ENCODE assay signal across 5 fruit fly cellular contexts in the genomic region with DNA sequence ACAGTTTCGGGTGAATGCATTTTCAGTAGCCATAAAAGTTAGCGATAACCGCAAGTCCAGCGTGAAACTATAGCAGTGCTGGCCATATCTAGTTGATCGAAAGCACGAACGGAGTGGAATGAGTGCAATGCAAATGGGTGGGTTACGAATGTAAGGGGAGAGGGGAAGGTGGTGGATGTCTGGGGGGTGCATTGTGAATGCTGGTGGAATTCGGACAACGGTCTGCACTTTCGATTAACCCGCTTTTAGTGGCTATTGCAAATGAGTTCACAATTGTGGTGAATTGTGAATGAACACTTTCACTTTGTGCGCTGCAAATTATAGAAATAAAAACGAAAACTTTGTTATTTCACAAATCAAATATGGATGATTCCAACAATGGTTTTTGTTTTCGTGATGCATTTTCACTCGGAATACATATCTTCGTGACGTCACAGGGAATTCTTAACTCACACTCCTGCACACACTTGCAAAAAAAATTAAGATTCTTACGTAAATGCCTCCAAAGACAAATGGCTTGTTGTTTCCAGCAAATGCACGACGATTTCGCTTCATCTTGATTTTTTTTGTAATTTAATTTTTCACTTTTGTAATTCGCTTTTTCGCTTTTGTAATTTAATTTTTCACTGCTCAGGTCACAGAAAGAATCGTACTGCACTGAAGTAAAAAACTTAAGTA.
A peak's percentile ranks its signal among the peaks of the same experiment; 100 is the strongest.
TF ChIP-seq lines count a peak whose summit lies in the region.

Gene DIP1 (minus strand): TSS at position 667 of the 678 bp plus-strand sequence.

- TF ChIP-seq CTCF in whole organism, embryonic (GFP tag; optimal IDR thresholded peaks at IDR 0.05; lab: Kevin White, UChicago) = no peak

TF ChIP-seq in whole organism, adult, 20 proteins besides CTCF, POLR2A, EP300 and RAD21 (continues in another document):
- TF ChIP-seq tj (GFP tag; optimal IDR thresholded peaks at IDR 0.05; lab: Kevin White, UChicago) (peak; percentile 68), CG33017 (tag; optimal IDR thresholded peaks at IDR 0.05; lab: Kevin White, UChicago) (no peak), CG7045 (GFP tag; optimal IDR thresholded peaks at IDR 0.05; lab: Kevin White, UChicago) (no peak), pad (GFP tag; optimal IDR thresholded peaks at IDR 0.05; lab: Kevin White, UChicago) (no peak), Clk (GFP tag; optimal IDR thresholded peaks at IDR 0.05; lab: Kevin White, UChicago) (no peak), Crg-1 (GFP tag; optimal IDR thresholded peaks at IDR 0.05; lab: Kevin White, UChicago) (no peak), CG7101 (tag; optimal IDR thresholded peaks at IDR 0.05; lab: Kevin White, UChicago) (peak; percentile 17), CG1620 (GFP tag; optimal IDR thresholded peaks at IDR 0.05; lab: Kevin White, UChicago) (no peak), cic (GFP tag; optimal IDR thresholded peaks at IDR 0.05; lab: Kevin White, UChicago) (no peak), kay (GFP tag; lab: Kevin White, UChicago; ENCODE audit: borderline replicate concordance) (no peak), CG12768 (GFP tag; optimal IDR thresholded peaks at IDR 0.05; lab: Kevin White, UChicago) (peak; percentile 37), cnc (optimal IDR thresholded peaks at IDR 0.05; lab: Kevin White, UChicago) (no peak), Hr96 (GFP tag; optimal IDR thresholded peaks at IDR 0.05; lab: Kevin White, UChicago) (peak; percentile 40), CG14711 (tag; optimal IDR thresholded peaks at IDR 0.05; lab: Kevin White, UChicago) (peak; percentile 37), CG11617 (GFP tag; optimal IDR thresholded peaks at IDR 0.05; lab: Kevin White, UChicago) (no peak), ovo (GFP tag; optimal IDR thresholded peaks at IDR 0.05; lab: Kevin White, UChicago) (peak; percentile 12), bab1 (GFP tag; optimal IDR thresholded peaks at IDR 0.05; lab: Kevin White, UChicago) (peak; percentile 55)

TF ChIP-seq in whole organism, embryonic, 481 proteins besides CTCF, POLR2A, EP300 and RAD21 (continues in another document):
- TF ChIP-seq mirr (GFP tag; optimal IDR thresholded peaks at IDR 0.05; lab: Kevin White, UChicago) = no peak
- no peak for TF ChIP-seq CG32532 (GFP tag; IDR thresholded peaks at IDR 0.05; lab: Robert Waterston, UW)
- no peak for TF ChIP-seq CG10366 (GFP tag; IDR thresholded peaks at IDR 0.05; lab: Robert Waterston, UW)
- peak; percentile 29 for TF ChIP-seq Xbp1 (GFP tag; optimal IDR thresholded peaks at IDR 0.05; lab: Kevin White, UChicago)
- no peak for TF ChIP-seq caup (GFP tag; optimal IDR thresholded peaks at IDR 0.05; lab: Kevin White, UChicago; ENCODE audit: severe bottlenecking)
- peak; percentile 35 for TF ChIP-seq ATbp (GFP tag; optimal IDR thresholded peaks at IDR 0.05; lab: Kevin White, UChicago)
- TF ChIP-seq yki (optimal IDR thresholded peaks at IDR 0.05; lab: Kevin White, UChicago) = no peak
- peak; percentile 34; the same call in 1 of the 2 replicates for TF ChIP-seq CG31441 (GFP tag; IDR thresholded peaks at IDR 0.05; lab: Robert Waterston, UW)
- no peak for TF ChIP-seq CG8359 (GFP tag; optimal IDR thresholded peaks at IDR 0.05; lab: Kevin White, UChicago; ENCODE audit: borderline replicate concordance)
- no peak for TF ChIP-seq H2.0 (GFP tag; IDR thresholded peaks at IDR 0.05; lab: Robert Waterston, UW)
- TF ChIP-seq repo (GFP tag; optimal IDR thresholded peaks at IDR 0.05; lab: Kevin White, UChicago) = no peak
- no peak for TF ChIP-seq trem (tag; optimal IDR thresholded peaks at IDR 0.05; lab: Kevin White, UChicago)
- 0 out of 2 replicates have a peak, but pooled peaks have one; percentile 25 for TF ChIP-seq Ptx1 (GFP tag; IDR thresholded peaks at IDR 0.05; lab: Robert Waterston, UW)
- no peak for TF ChIP-seq Neu2 (GFP tag; optimal IDR thresholded peaks at IDR 0.05; lab: Kevin White, UChicago; ENCODE audit: borderline replicate concordance)
- TF ChIP-seq slp2 (GFP tag; optimal IDR thresholded peaks at IDR 0.05; lab: Kevin White, UChicago) = no peak
- TF ChIP-seq ind (GFP tag; optimal IDR thresholded peaks at IDR 0.05; lab: Kevin White, UChicago) = no peak

TF ChIP-seq in whole organism, prepupa, 60 proteins besides CTCF, POLR2A, EP300 and RAD21 (continues in another document):
- TF ChIP-seq Sox102F (GFP tag; optimal IDR thresholded peaks at IDR 0.05; lab: Kevin White, UChicago) (peak; percentile 83), vri (GFP tag; optimal IDR thresholded peaks at IDR 0.05; lab: Kevin White, UChicago) (peak; percentile 78), CG3032 (tag; optimal IDR thresholded peaks at IDR 0.05; lab: Kevin White, UChicago) (peak; percentile 7), topi (GFP tag; optimal IDR thresholded peaks at IDR 0.05; lab: Kevin White, UChicago) (peak; percentile 77), salr (GFP tag; optimal IDR thresholded peaks at IDR 0.05; lab: Kevin White, UChicago) (peak in 1 of 2 experiments; percentile 46), spab (GFP tag; optimal IDR thresholded peaks at IDR 0.05; lab: Kevin White, UChicago) (peak; percentile 40), svp (GFP tag; lab: Kevin White, UChicago) (peak; percentile 88), CG4318 (GFP tag; optimal IDR thresholded peaks at IDR 0.05; lab: Kevin White, UChicago) (no peak), Ets96B (tag; optimal IDR thresholded peaks at IDR 0.05; lab: Kevin White, UChicago) (peak; percentile 61), Ets21C (GFP tag; optimal IDR thresholded peaks at IDR 0.05; lab: Kevin White, UChicago) (peak; percentile 27), CG3919 (GFP tag; optimal IDR thresholded peaks at IDR 0.05; lab: Kevin White, UChicago) (peak; percentile 75), CG10669 (GFP tag; optimal IDR thresholded peaks at IDR 0.05; lab: Kevin White, UChicago) (peak; percentile 61), eg (GFP tag; IDR thresholded peaks at IDR 0.05; lab: Robert Waterston, UW) (peak; percentile 33; the same call in 1 of the 3 replicates), esn (GFP tag; optimal IDR thresholded peaks at IDR 0.05; lab: Kevin White, UChicago) (peak; percentile 80), CG9139 (GFP tag; optimal IDR thresholded peaks at IDR 0.05; lab: Kevin White, UChicago) (peak; percentile 5), fkh (GFP tag; optimal IDR thresholded peaks at IDR 0.05; lab: Kevin White, UChicago) (no peak), acj6 (GFP tag; optimal IDR thresholded peaks at IDR 0.05; lab: Kevin White, UChicago) (peak; percentile 66)

TF ChIP-seq in whole organism, pupa, 21 proteins besides CTCF, POLR2A, EP300 and RAD21 (continues in another document):
- TF ChIP-seq CG17806 (tag; optimal IDR thresholded peaks at IDR 0.05; lab: Kevin White, UChicago) (peak; percentile 72), D1 (tag; optimal IDR thresholded peaks at IDR 0.05; lab: Kevin White, UChicago) (peak; percentile 9), CG9948 (tag; optimal IDR thresholded peaks at IDR 0.05; lab: Kevin White, UChicago) (peak; percentile 67), Snoo (tag; optimal IDR thresholded peaks at IDR 0.05; lab: Kevin White, UChicago) (peak; percentile 50), gl (tag; optimal IDR thresholded peaks at IDR 0.05; lab: Kevin White, UChicago) (no peak), CG34367 (tag; optimal IDR thresholded peaks at IDR 0.05; lab: Kevin White, UChicago) (peak; percentile 39), CG4496 (GFP tag; IDR thresholded peaks at IDR 0.05; lab: Robert Waterston, UW) (no peak; the same call in 2 of the 3 replicates), Ets98B (GFP tag; IDR thresholded peaks at IDR 0.05; lab: Robert Waterston, UW) (peak; percentile 58), CG12605 (GFP tag; IDR thresholded peaks at IDR 0.05; lab: Robert Waterston, UW) (peak; percentile 27; the same call in 1 of the 2 replicates), fd96Ca (GFP tag; IDR thresholded peaks at IDR 0.05; lab: Robert Waterston, UW) (no peak; the same call in 2 of the 3 replicates), CG8159 (tag; optimal IDR thresholded peaks at IDR 0.05; lab: Kevin White, UChicago) (peak; percentile 44), Pif1B (GFP tag; optimal IDR thresholded peaks at IDR 0.05; lab: Kevin White, UChicago) (peak; percentile 76), EcR (GFP tag; optimal IDR thresholded peaks at IDR 0.05; lab: Kevin White, UChicago) (peak; percentile 22), Pif1A (GFP tag; optimal IDR thresholded peaks at IDR 0.05; lab: Kevin White, UChicago) (peak; percentile 74), CG13204 (GFP tag; optimal IDR thresholded peaks at IDR 0.05; lab: Kevin White, UChicago) (no peak), rn (GFP tag; IDR thresholded peaks at IDR 0.05; lab: Robert Waterston, UW) (no peak), CG32121 (GFP tag; IDR thresholded peaks at IDR 0.05; lab: Robert Waterston, UW) (peak; percentile 60), CG14655 (GFP tag; optimal IDR thresholded peaks at IDR 0.05; lab: Kevin White, UChicago) (peak; percentile 49), CG8301 (tag; optimal IDR thresholded peaks at IDR 0.05; lab: Kevin White, UChicago) (peak; percentile 53)

TF ChIP-seq in whole organism, wandering third instar larva, 38 proteins besides CTCF, POLR2A, EP300 and RAD21 (continues in another document):
- TF ChIP-seq brk (GFP tag; optimal IDR thresholded peaks at IDR 0.05; lab: Kevin White, UChicago) = peak; percentile 60
- peak; percentile 50 for TF ChIP-seq br (GFP tag; optimal IDR thresholded peaks at IDR 0.05; lab: Kevin White, UChicago)
- no peak for TF ChIP-seq lola (GFP tag; optimal IDR thresholded peaks at IDR 0.05; lab: Kevin White, UChicago)
- peak; percentile 69 for TF ChIP-seq fru (GFP tag; optimal IDR thresholded peaks at IDR 0.05; lab: Kevin White, UChicago)
- peak; percentile 61 for TF ChIP-seq Sp1 (GFP tag; optimal IDR thresholded peaks at IDR 0.05; lab: Kevin White, UChicago)
- no peak for TF ChIP-seq sv (GFP tag; optimal IDR thresholded peaks at IDR 0.05; lab: Kevin White, UChicago)
- no peak for TF ChIP-seq dmrt93B (GFP tag; optimal IDR thresholded peaks at IDR 0.05; lab: Kevin White, UChicago)
- TF ChIP-seq Hr83 (GFP tag; optimal IDR thresholded peaks at IDR 0.05; lab: Kevin White, UChicago; ENCODE audit: poor library complexity, severe bottlenecking) = no peak
- TF ChIP-seq CG9705 (GFP tag; optimal IDR thresholded peaks at IDR 0.05; lab: Kevin White, UChicago) = no peak
- peak; percentile 33 for TF ChIP-seq CG32264 (GFP tag; optimal IDR thresholded peaks at IDR 0.05; lab: Kevin White, UChicago)
- TF ChIP-seq ey (GFP tag; optimal IDR thresholded peaks at IDR 0.05; lab: Kevin White, UChicago) = peak; percentile 63
- peak; percentile 28 for TF ChIP-seq tai (GFP tag; optimal IDR thresholded peaks at IDR 0.05; lab: Kevin White, UChicago)
- TF ChIP-seq Dfd (GFP tag; optimal IDR thresholded peaks at IDR 0.05; lab: Kevin White, UChicago) = no peak
- peak; percentile 47 for TF ChIP-seq woc (GFP tag; optimal IDR thresholded peaks at IDR 0.05; lab: Kevin White, UChicago)
- TF ChIP-seq h (GFP tag; optimal IDR thresholded peaks at IDR 0.05; lab: Kevin White, UChicago) = peak; percentile 72
- peak; percentile 40 for TF ChIP-seq Jra (GFP tag; optimal IDR thresholded peaks at IDR 0.05; lab: Kevin White, UChicago)
- peak; percentile 66 for TF ChIP-seq OdsH (GFP tag; optimal IDR thresholded peaks at IDR 0.05; lab: Kevin White, UChicago)
- TF ChIP-seq Rel (GFP tag; optimal IDR thresholded peaks at IDR 0.05; lab: Kevin White, UChicago) = no peak
- TF ChIP-seq Rel (tag; optimal IDR thresholded peaks at IDR 0.05; lab: Kevin White, UChicago) = peak; percentile 48
- no peak for TF ChIP-seq Abd-B (GFP tag; optimal IDR thresholded peaks at IDR 0.05; lab: Kevin White, UChicago)
- TF ChIP-seq foxo (GFP tag; optimal IDR thresholded peaks at IDR 0.05; lab: Kevin White, UChicago) = peak in 1 of 2 experiments; percentile 70
